Worm (Caenorhabditis elegans): ENCODE measurements around the gene him-18.

DNA sequence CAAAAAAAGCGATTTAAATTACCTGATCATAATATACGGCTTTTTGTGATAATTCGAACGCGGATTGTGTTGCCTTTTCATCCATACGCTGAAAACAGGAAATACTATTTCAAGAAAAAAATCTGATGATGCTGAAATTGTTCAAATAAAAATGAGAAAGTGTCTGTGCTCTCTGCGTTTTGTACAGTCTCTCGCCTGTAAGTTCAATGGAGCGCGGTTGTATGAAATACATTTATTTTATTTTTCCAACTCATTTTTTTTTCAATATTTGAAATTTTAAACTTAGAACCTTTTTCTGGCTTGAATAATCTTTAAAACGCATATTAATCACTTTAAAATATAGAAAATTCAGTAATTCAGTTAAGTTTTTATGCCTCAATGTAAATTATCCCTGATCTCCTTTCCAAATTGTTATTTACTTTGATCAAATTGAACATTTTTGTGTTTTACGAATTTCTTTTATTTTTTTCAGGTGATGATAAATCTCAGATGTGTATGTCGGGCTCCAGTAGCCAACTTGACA lies 11.0 kb downstream of the him-18 start, which contains the start of the genes clp-2 and mrpl-16:
- TF ChIP-seq him-1 (tag; optimal IDR thresholded peaks at IDR 0.05) (no peak), W03F9.2 (tag; optimal IDR thresholded peaks at IDR 0.05) (peak; percentile 35)

Measured in whole organism, L4/young adult.